Worm (Caenorhabditis elegans) whole organism, young adult: Measurements from ENCODE around the gene F21D12.2.

Experiments
- F33H1.4 ChIP-seq: fragments of 200-800 bp; sonication (Bioruptor generic); IDR thresholded peaks from 2 replicates; pipeline ENCODE4 v1.3.6; 2022; ENCODE audit warnings: missing genetic modification reagents, missing genetic modification characterization, missing compliant biosample characterization
- ZK185.1 ChIP-seq: sonication (generic microtip); optimal IDR thresholded peaks from 2 replicates; lab custom pipeline; 2016; ENCODE audit warnings: mild to moderate bottlenecking, missing genetic modification characterization, missing compliant biosample characterization; ENCODE audit not compliant: poor library complexity, severe bottlenecking
- ceh-40 ChIP-seq: fragments of 200-800 bp; sonication (Bioruptor generic); IDR thresholded peaks from 2 replicates; pipeline ENCODE4 v1.3.6; 2022; ENCODE audit warnings: missing genetic modification characterization, missing compliant biosample characterization
- lsy-27 ChIP-seq: sonication (generic microtip); optimal IDR thresholded peaks from 2 replicates; lab custom pipeline; 2017; ENCODE audit warnings: missing genetic modification characterization, mild to moderate bottlenecking, missing compliant biosample characterization, antibody characterized with exemption, missing genotype, borderline replicate concordance; ENCODE audit not compliant: insufficient read depth
- madf-8 ChIP-seq: fragments of 200-800 bp; sonication (Bioruptor generic); conservative IDR thresholded peaks from 2 replicates; pipeline ENCODE4 v1.3.6; 2022; ENCODE audit warnings: missing genetic modification reagents, missing genetic modification characterization, missing compliant biosample characterization
- pbrm-1 ChIP-seq: fragments of 200-800 bp; sonication (Bioruptor generic); IDR thresholded peaks from 2 replicates; pipeline ENCODE4 v1.3.6; 2022; ENCODE audit warnings: missing genetic modification reagents, missing genetic modification characterization, missing compliant biosample characterization

ce11 chrII:7331224-7331623, 13.7 kb downstream of the F21D12.2 start, which contains the start of gene npax-1:
- TF ChIP-seq ceh-40 (GFP tag; lab: Robert Waterston, UW) (no peak), ZK185.1 (tag; lab: Kevin White, UChicago) (no peak), madf-8 (GFP tag; lab: Robert Waterston, UW) (no peak), F33H1.4 (no peak), lsy-27 (tag; lab: Kevin White, UChicago) (no peak), pbrm-1 (no peak)
